In the genomic region with DNA sequence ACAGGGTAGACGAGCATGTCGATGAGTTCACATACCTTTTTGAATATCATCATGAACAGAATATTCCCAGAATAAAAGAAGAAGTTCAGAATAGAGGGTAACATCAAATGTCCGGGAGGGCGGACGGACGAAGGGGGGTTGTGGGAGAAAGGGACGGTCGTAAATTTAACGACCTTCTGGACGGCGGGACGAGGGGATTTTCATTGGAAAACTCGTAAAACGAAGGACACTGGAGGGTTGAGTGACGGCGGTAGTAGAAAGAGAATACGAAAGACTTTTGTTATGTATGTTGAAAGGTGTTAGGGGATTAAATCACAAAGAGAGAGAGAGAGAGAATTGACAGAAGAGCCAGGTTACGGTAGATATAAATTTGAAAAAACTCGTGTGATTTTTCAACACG, we compare ENCODE assay signal across 1 worm cellular context.
TF ChIP-seq lines count a peak whose summit lies in the region.

No protein-coding gene starts in this region.

TF ChIP-seq in whole organism, L1 larva, 84 proteins besides CTCF, POLR2A, EP300 and RAD21 (continued from another document):
- TF ChIP-seq blmp-1 (tag; optimal IDR thresholded peaks at IDR 0.05; lab: Kevin White, UChicago) (peak; percentile 78), pax-3 (tag; optimal IDR thresholded peaks at IDR 0.05; lab: Kevin White, UChicago) (no peak), skn-1 (tag; optimal IDR thresholded peaks at IDR 0.05; lab: Kevin White, UChicago) (no peak)
TF ChIP-seq in whole organism, L1 larva: peak in this region for 5.
